Fruit fly (Drosophila melanogaster): Measurements from ENCODE around the gene CG31076.

CG31076 gene

dm6 chr3R:27002787-27003186 lies 13.1 kb upstream of the CG31076 start:
- TF ChIP-seq CG10631 (GFP tag; optimal IDR thresholded peaks at IDR 0.05) = no peak
- TF ChIP-seq CG32006 (GFP tag; optimal IDR thresholded peaks at IDR 0.05) = no peak
- no peak for TF ChIP-seq Blimp-1 (GFP tag; optimal IDR thresholded peaks at IDR 0.05)
- no peak for TF ChIP-seq esn (GFP tag; optimal IDR thresholded peaks at IDR 0.05)
- no peak for TF ChIP-seq Eip78C (GFP tag)
- TF ChIP-seq Hr38 (GFP tag; optimal IDR thresholded peaks at IDR 0.05) = no peak
- no peak for TF ChIP-seq CG8632 (GFP tag; optimal IDR thresholded peaks at IDR 0.05)
- no peak for TF ChIP-seq fd85E (GFP tag; optimal IDR thresholded peaks at IDR 0.05)
- no peak for TF ChIP-seq dac (GFP tag; optimal IDR thresholded peaks at IDR 0.05)
- no peak for TF ChIP-seq CG6163 (GFP tag; IDR thresholded peaks at IDR 0.05)
- no peak for TF ChIP-seq Ets21C (GFP tag; optimal IDR thresholded peaks at IDR 0.05)
- TF ChIP-seq acj6 (GFP tag; optimal IDR thresholded peaks at IDR 0.05) = no peak

dm6 chr3R:26999452-26999851 lies 9.8 kb upstream of the CG31076 start, which contains the start of gene CG31077:
Gene CG31077, plus strand, starts transcription at chr3R:26999752.
- TF ChIP-seq Blimp-1 (GFP tag; optimal IDR thresholded peaks at IDR 0.05) = no peak
- no peak for TF ChIP-seq CG6276 (GFP tag; optimal IDR thresholded peaks at IDR 0.05)
- no peak for TF ChIP-seq pdm3 (GFP tag; optimal IDR thresholded peaks at IDR 0.05)
- no peak for TF ChIP-seq Eip93F (GFP tag; optimal IDR thresholded peaks at IDR 0.05)
- no peak for TF ChIP-seq vri (GFP tag; optimal IDR thresholded peaks at IDR 0.05)
- TF ChIP-seq esn (GFP tag; optimal IDR thresholded peaks at IDR 0.05) = no peak
- no peak for TF ChIP-seq CG16779 (tag; optimal IDR thresholded peaks at IDR 0.05)
- no peak for TF ChIP-seq CG3032 (tag; optimal IDR thresholded peaks at IDR 0.05)

dm6 chr3R:26996642-26997041 lies 7.0 kb upstream of the CG31076 start, which contains the start of gene RYa-R:
Gene RYa-R, plus strand, starts transcription at chr3R:26996980.
- TF ChIP-seq CG11294 (GFP tag; IDR thresholded peaks at IDR 0.05) = no peak
- TF ChIP-seq Gug (GFP tag; IDR thresholded peaks at IDR 0.05) = no peak
- TF ChIP-seq CG32006 (GFP tag; optimal IDR thresholded peaks at IDR 0.05) = no peak
- no peak for TF ChIP-seq CG4318 (GFP tag; optimal IDR thresholded peaks at IDR 0.05)
- no peak for TF ChIP-seq CG10631 (GFP tag; optimal IDR thresholded peaks at IDR 0.05)
- TF ChIP-seq dac (GFP tag; optimal IDR thresholded peaks at IDR 0.05) = no peak
- no peak for TF ChIP-seq CG31627 (GFP tag; optimal IDR thresholded peaks at IDR 0.05)
- TF ChIP-seq Blimp-1 (GFP tag; optimal IDR thresholded peaks at IDR 0.05) = no peak
- no peak for TF ChIP-seq CG3919 (GFP tag; optimal IDR thresholded peaks at IDR 0.05)
- no peak for TF ChIP-seq OdsH (GFP tag; optimal IDR thresholded peaks at IDR 0.05)
- TF ChIP-seq vri (GFP tag; optimal IDR thresholded peaks at IDR 0.05) = no peak
- no peak for TF ChIP-seq CG6163 (GFP tag; IDR thresholded peaks at IDR 0.05)
- no peak for TF ChIP-seq CG34406 (GFP tag; optimal IDR thresholded peaks at IDR 0.05)
- no peak for TF ChIP-seq CG3032 (tag; optimal IDR thresholded peaks at IDR 0.05)
- no peak for TF ChIP-seq Met (GFP tag; optimal IDR thresholded peaks at IDR 0.05)
- TF ChIP-seq CG6808 (GFP tag; optimal IDR thresholded peaks at IDR 0.05) = no peak

dm6 chr3R:26994532-26994931 lies 4.9 kb upstream of the CG31076 start, which contains the start of gene TwdlC:
Gene TwdlC, plus strand, starts transcription at chr3R:26994832.
- TF ChIP-seq CG32006 (GFP tag; optimal IDR thresholded peaks at IDR 0.05) = no peak
- no peak for TF ChIP-seq Sox15 (GFP tag; optimal IDR thresholded peaks at IDR 0.05)
- TF ChIP-seq eg (GFP tag; IDR thresholded peaks at IDR 0.05) = no peak
- no peak for TF ChIP-seq Eip93F (GFP tag; optimal IDR thresholded peaks at IDR 0.05)
- TF ChIP-seq CG11762 (GFP tag; optimal IDR thresholded peaks at IDR 0.05; ENCODE audit: insufficient read depth) = no peak
- TF ChIP-seq Hr4 (GFP tag; optimal IDR thresholded peaks at IDR 0.05) = no peak
- TF ChIP-seq CG8119 (GFP tag; IDR thresholded peaks at IDR 0.05) = no peak
- TF ChIP-seq cyc (GFP tag; optimal IDR thresholded peaks at IDR 0.05) = no peak
- TF ChIP-seq salr (GFP tag; optimal IDR thresholded peaks at IDR 0.05) = no peak
- TF ChIP-seq Ets96B (tag; optimal IDR thresholded peaks at IDR 0.05) = no peak
- no peak for TF ChIP-seq Lpt (GFP tag; optimal IDR thresholded peaks at IDR 0.05)
- no peak for TF ChIP-seq CG16779 (tag; optimal IDR thresholded peaks at IDR 0.05)
- no peak for TF ChIP-seq fkh (GFP tag; optimal IDR thresholded peaks at IDR 0.05)
- TF ChIP-seq Met (GFP tag; optimal IDR thresholded peaks at IDR 0.05) = no peak
- TF ChIP-seq achi (GFP tag; optimal IDR thresholded peaks at IDR 0.05) = no peak
- TF ChIP-seq CG9139 (GFP tag; optimal IDR thresholded peaks at IDR 0.05) = no peak
